Worm (Caenorhabditis elegans) whole organism, early embryonic: ENCODE data around the gene ZK637.15.
A peak's percentile ranks its signal among the peaks of the same experiment; 100 is the strongest.

ENCODE experiments used
- B0310.2 ChIP-seq: sonication (generic microtip); optimal IDR thresholded peaks from 2 replicates; lab custom pipeline; 2016; ENCODE audit warnings: mild to moderate bottlenecking, missing genetic modification characterization, missing compliant biosample characterization
- F13C5.2 ChIP-seq: sonication (generic microtip); optimal IDR thresholded peaks from 2 replicates; lab custom pipeline; 2017; ENCODE audit warnings: mild to moderate bottlenecking, missing genetic modification characterization, inconsistent platforms, missing compliant biosample characterization
- aly-1 ChIP-seq: sonication (generic microtip); optimal IDR thresholded peaks from 2 replicates; lab custom pipeline; 2016; ENCODE audit warnings: missing genetic modification characterization, missing compliant biosample characterization
- ama-1 ChIP-seq: fragments of 150-350 bp; optimal IDR thresholded peaks from 2 replicates; lab custom pipeline; 2014
- ceh-13 ChIP-seq: fragments of 200-800 bp; sonication (Bioruptor generic); optimal IDR thresholded peaks from 2 replicates; lab custom pipeline; 2018; ENCODE audit warnings: mild to moderate bottlenecking, missing genetic modification characterization, missing compliant biosample characterization
- ceh-36 ChIP-seq: sonication (generic microtip); optimal IDR thresholded peaks from 2 replicates; lab custom pipeline; 2016; ENCODE audit warnings: missing genetic modification characterization, inconsistent platforms, missing compliant biosample characterization
- ets-7 ChIP-seq: sonication (generic microtip); optimal IDR thresholded peaks from 2 replicates; lab custom pipeline; 2016; ENCODE audit warnings: missing genotype, missing genetic modification characterization, missing compliant biosample characterization
- flt-1 ChIP-seq: fragments of 200-800 bp; sonication (Bioruptor generic); IDR thresholded peaks from 2 replicates; pipeline ENCODE4 v1.3.6; 2022; ENCODE audit warnings: missing genetic modification characterization, missing compliant biosample characterization
- hmbx-1 ChIP-seq: sonication (generic microtip); optimal IDR thresholded peaks from 2 replicates; lab custom pipeline; 2016; ENCODE audit warnings: mild to moderate bottlenecking, missing genetic modification characterization, missing compliant biosample characterization
- hmg-4 ChIP-seq: fragments of 200-800 bp; sonication (Bioruptor generic); optimal IDR thresholded peaks from 2 replicates; lab custom pipeline; 2018; ENCODE audit warnings: mild to moderate bottlenecking, missing genetic modification characterization, missing compliant biosample characterization
- hnd-1 ChIP-seq: sonication (generic microtip); optimal IDR thresholded peaks from 2 replicates; lab custom pipeline; 2016; ENCODE audit warnings: missing genetic modification characterization, missing compliant biosample characterization
- pes-1 ChIP-seq: fragments of 200-800 bp; sonication (Bioruptor generic); IDR thresholded peaks from 2 replicates; pipeline ENCODE4 v1.3.6; 2022; ENCODE audit warnings: missing genetic modification reagents, missing genetic modification characterization, missing compliant biosample characterization
- scrt-1 ChIP-seq: fragments of 200-800 bp; sonication (Bioruptor generic); IDR thresholded peaks from 2 replicates; pipeline ENCODE4 v1.3.6; 2022; ENCODE audit warnings: missing genetic modification characterization, missing compliant biosample characterization
- sea-1 ChIP-seq: fragments of 200-800 bp; sonication (Bioruptor generic); conservative IDR thresholded peaks from 2 replicates; pipeline ENCODE4 v1.3.6; 2022; ENCODE audit warnings: missing genetic modification characterization, missing compliant biosample characterization
- tbx-11 ChIP-seq: fragments of 200-800 bp; sonication (Bioruptor generic); IDR thresholded peaks from 2 replicates; pipeline ENCODE4 v1.3.6; 2022; ENCODE audit warnings: missing genetic modification characterization, missing compliant biosample characterization
- tbx-37 ChIP-seq: fragments of 200-800 bp; sonication (Bioruptor generic); conservative IDR thresholded peaks from 2 replicates; pipeline ENCODE4 v1.3.6; 2022; ENCODE audit warnings: missing genetic modification reagents, missing genetic modification characterization, missing compliant biosample characterization
- tra-4 ChIP-seq: sonication (generic microtip); optimal IDR thresholded peaks from 2 replicates; lab custom pipeline; 2017; ENCODE audit warnings: missing genetic modification characterization, missing compliant biosample characterization

ZK637.15 gene

DNA sequence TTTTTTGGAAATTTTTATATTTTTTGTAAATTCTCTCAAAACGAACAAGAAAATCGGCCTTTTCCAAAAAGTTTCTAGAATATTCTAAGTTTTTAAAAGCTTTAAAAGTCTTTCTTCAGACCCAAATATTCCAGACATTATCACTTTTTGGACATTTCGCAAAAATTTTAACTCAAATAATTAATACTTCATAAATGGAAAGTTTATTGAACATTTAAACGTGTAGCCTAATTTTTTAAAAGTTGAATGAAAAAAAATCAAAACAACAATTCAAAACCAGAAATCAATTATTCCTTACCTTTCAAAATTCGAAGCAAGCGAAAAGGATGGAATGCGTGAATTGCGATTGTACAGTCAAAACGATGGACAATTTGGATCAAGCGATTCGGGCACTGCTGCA is at the start of gene ZK637.15:
TSS of gene ZK637.15 (plus strand) at position 301 of the 400 bp plus-strand sequence.
- no peak for TF ChIP-seq hmg-4 (GFP tag; lab: Kevin White, UChicago)
- no peak for TF ChIP-seq ceh-13 (GFP tag; lab: Kevin White, UChicago)
- TF ChIP-seq ceh-36: no peak
- no peak for TF ChIP-seq tbx-37
- no peak for TF ChIP-seq ama-1
- TF ChIP-seq hnd-1 (tag; lab: Kevin White, UChicago): no peak
- no peak for TF ChIP-seq tbx-11 (GFP tag; lab: Robert Waterston, UW)
- TF ChIP-seq flt-1 (GFP tag; lab: Robert Waterston, UW): no peak
- no peak for TF ChIP-seq pes-1 (GFP tag; lab: Robert Waterston, UW)
- no peak for TF ChIP-seq B0310.2 (tag; lab: Kevin White, UChicago)
- TF ChIP-seq aly-1 (tag; lab: Kevin White, UChicago): no peak
- no peak for TF ChIP-seq F13C5.2 (tag; lab: Kevin White, UChicago)
- TF ChIP-seq ets-7 (tag; lab: Kevin White, UChicago): no peak
- TF ChIP-seq scrt-1: no peak
- TF ChIP-seq sea-1: no peak
- no peak for TF ChIP-seq hmbx-1 (tag; lab: Kevin White, UChicago)

DNA sequence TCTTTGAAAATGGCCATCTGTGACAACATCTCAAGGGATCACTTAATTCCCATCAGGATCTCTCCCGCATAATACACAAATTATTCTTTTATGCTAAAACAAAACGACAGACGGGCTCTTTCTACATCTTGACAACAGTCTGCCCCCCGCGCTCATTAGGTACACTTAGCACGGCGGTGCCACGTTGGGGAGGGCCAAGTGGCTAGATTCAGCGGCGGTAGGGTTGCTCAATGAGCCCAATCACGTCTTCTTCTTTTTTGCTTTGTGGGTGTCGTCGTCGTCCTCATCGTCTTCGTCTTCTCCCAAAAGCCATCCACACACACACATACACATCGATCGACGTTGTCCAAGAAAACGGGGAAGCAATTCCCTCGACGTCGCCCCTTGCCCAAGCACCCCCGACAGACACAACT is 46.8 kb upstream of the ZK637.15 start:
- no peak for TF ChIP-seq tbx-11 (GFP tag; lab: Robert Waterston, UW)
- TF ChIP-seq ceh-36: no peak
- no peak for TF ChIP-seq F13C5.2 (tag; lab: Kevin White, UChicago)
- TF ChIP-seq hmg-4 (GFP tag; lab: Kevin White, UChicago): peak; percentile 33

DNA sequence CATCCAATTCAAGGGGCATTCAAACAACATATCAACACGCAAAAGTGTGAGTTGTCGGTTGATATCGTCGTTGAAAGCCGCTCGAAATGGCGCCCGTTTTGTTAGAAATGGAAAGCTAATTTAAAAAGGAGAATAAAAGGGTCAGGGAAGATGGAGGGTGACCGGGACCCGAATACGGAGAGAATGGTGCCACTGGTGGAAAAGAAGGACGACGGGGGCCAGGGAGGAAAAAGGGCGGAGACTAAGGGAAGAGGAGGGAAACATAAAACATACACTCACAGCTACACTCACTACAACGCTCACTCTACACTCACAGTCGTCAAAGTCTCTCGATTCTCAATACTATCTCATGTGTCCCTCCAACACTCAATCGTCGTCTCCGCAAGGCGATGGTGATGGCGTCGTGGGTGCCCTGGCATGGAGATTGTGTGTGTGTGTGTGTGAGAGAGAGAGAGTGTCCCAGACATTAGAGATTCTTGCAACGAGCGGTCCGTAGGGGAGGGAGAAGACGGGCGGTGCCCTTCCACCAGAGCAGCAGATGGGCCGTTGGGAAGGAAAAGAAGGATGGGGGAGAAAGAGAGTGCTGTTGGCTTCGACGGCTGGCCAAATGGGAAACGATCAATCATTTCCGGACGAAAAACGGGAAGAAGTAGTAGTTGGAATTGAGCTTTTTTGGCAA is 45.8 kb upstream of the ZK637.15 start:
- TF ChIP-seq tbx-37: no peak
- TF ChIP-seq hmg-4 (GFP tag; lab: Kevin White, UChicago): peak; percentile 78
- TF ChIP-seq hnd-1 (tag; lab: Kevin White, UChicago): no peak
- 0 out of 2 replicates have a peak, but pooled peaks have one; percentile 51 for TF ChIP-seq sea-1
- no peak for TF ChIP-seq ets-7 (tag; lab: Kevin White, UChicago)
- TF ChIP-seq F13C5.2 (tag; lab: Kevin White, UChicago): peak; percentile 59
- TF ChIP-seq flt-1 (GFP tag; lab: Robert Waterston, UW): peak; percentile 37
- no peak for TF ChIP-seq ceh-36
- peak; percentile 46 for TF ChIP-seq aly-1 (tag; lab: Kevin White, UChicago)
- no peak for TF ChIP-seq tbx-11 (GFP tag; lab: Robert Waterston, UW)
- peak; percentile 59 for TF ChIP-seq B0310.2 (tag; lab: Kevin White, UChicago)
- TF ChIP-seq ama-1: no peak
- TF ChIP-seq pes-1 (GFP tag; lab: Robert Waterston, UW): peak; percentile 38; the same call in 1 of the 2 replicates

DNA sequence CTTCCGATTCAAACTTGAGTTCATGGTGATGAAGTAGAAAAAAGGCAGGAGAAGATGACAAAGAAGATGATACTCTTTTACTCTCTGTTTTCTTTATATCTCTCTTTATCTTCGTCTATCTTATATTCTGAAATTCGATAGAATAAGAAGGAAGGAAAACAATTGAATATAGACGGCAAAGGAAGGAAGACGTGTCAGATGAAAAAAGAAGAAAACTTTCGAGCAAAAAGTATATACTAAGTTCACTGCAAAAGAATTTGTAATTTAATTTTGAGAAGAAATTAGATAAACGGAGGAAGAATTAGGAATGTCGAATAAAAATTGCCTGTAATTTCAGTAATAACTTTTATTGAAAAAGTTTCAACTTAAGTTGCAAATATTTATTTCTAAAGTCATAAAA is 42.9 kb upstream of the ZK637.15 start, which contains the start of gene K01F9.2:
TSS of gene K01F9.2 (minus strand) at position 127 of the 400 bp plus-strand sequence.
- TF ChIP-seq ama-1 (no peak), F13C5.2 (tag; lab: Kevin White, UChicago) (no peak), tbx-37 (no peak), B0310.2 (tag; lab: Kevin White, UChicago) (no peak), ceh-13 (GFP tag; lab: Kevin White, UChicago) (no peak), scrt-1 (no peak), tra-4 (no peak), aly-1 (tag; lab: Kevin White, UChicago) (no peak), ets-7 (tag; lab: Kevin White, UChicago) (no peak), hnd-1 (tag; lab: Kevin White, UChicago) (no peak)

DNA sequence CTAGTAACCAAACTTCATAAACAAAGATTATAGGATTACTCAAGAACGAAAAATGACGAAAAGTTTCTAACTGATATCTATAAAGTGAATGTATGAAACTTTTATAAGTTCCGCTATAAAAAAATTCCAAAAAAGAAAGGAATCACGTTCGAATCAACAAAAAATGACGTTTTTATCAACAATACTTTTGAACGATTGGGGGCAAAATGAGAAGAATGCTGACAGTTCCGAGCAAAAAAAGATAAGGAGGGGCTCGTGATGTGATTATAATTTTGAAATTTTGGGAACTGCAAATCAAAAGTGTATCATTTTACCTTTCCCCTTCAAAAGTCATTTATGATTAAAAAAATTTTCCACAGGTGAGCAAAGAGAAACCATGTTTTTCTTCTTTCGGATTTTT is 40.9 kb upstream of the ZK637.15 start:
- TF ChIP-seq tbx-11 (GFP tag; lab: Robert Waterston, UW): no peak
- TF ChIP-seq B0310.2 (tag; lab: Kevin White, UChicago): no peak
- no peak for TF ChIP-seq ets-7 (tag; lab: Kevin White, UChicago)
- no peak for TF ChIP-seq tbx-37
- no peak for TF ChIP-seq tra-4
- no peak for TF ChIP-seq ama-1
- no peak for TF ChIP-seq aly-1 (tag; lab: Kevin White, UChicago)
- no peak for TF ChIP-seq flt-1 (GFP tag; lab: Robert Waterston, UW)
- no peak for TF ChIP-seq hmg-4 (GFP tag; lab: Kevin White, UChicago)
- no peak for TF ChIP-seq ceh-36
- no peak for TF ChIP-seq pes-1 (GFP tag; lab: Robert Waterston, UW)
- TF ChIP-seq scrt-1: no peak
- no peak for TF ChIP-seq sea-1
- no peak for TF ChIP-seq hnd-1 (tag; lab: Kevin White, UChicago)
- no peak for TF ChIP-seq F13C5.2 (tag; lab: Kevin White, UChicago)
- TF ChIP-seq ceh-13 (GFP tag; lab: Kevin White, UChicago): no peak
- TF ChIP-seq hmbx-1 (tag; lab: Kevin White, UChicago): no peak

DNA sequence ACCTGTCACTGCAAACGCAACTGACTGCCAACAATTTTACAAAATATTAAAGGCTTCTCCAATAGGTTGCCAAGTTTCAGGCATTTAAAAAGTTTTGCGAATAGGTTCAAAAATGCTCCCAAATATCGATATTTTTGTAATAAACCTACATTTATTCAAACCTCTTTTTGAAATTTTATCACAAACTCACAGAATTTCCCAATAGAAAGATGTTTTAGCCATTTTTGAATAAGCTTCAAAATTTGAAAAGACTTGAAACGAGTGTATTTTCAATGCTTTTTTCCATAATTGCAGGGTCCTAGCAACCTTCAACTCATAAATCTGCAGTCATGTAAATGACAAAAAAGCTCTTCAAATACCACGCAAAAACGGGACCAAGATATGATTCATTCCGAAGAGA is 37.6 kb upstream of the ZK637.15 start:
- TF ChIP-seq flt-1 (GFP tag; lab: Robert Waterston, UW) (no peak), hmg-4 (GFP tag; lab: Kevin White, UChicago) (no peak), aly-1 (tag; lab: Kevin White, UChicago) (no peak), pes-1 (GFP tag; lab: Robert Waterston, UW) (no peak), sea-1 (no peak), tbx-11 (GFP tag; lab: Robert Waterston, UW) (no peak), hmbx-1 (tag; lab: Kevin White, UChicago) (no peak), ceh-13 (GFP tag; lab: Kevin White, UChicago) (no peak), ceh-36 (no peak), ama-1 (no peak), F13C5.2 (tag; lab: Kevin White, UChicago) (no peak), ets-7 (tag; lab: Kevin White, UChicago) (no peak), tra-4 (no peak), B0310.2 (tag; lab: Kevin White, UChicago) (no peak), tbx-37 (no peak), hnd-1 (tag; lab: Kevin White, UChicago) (no peak)

DNA sequence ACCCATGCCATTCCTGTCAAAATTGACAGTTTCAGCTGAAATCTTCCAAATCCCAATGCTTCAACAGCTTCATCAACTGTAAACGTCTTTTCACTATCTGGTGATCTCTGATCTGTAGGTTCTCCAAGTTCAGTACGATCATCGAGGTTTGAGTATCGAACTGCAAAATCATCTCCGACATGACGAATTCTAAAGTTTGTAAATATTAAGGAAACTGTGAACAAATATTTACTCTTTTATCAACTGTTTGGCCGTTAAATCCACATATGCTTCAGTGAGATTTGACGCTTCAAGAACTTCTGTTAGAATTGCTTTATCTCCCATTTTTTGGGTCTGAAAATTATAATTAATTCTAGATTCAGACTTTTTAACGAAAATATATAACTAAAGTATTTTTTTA is 34.7 kb upstream of the ZK637.15 start, which contains the start of gene svop-1:
TSS of gene svop-1 (minus strand) at position 339 of the 400 bp plus-strand sequence.
- no peak for TF ChIP-seq pes-1 (GFP tag; lab: Robert Waterston, UW)
- TF ChIP-seq flt-1 (GFP tag; lab: Robert Waterston, UW): no peak
- no peak for TF ChIP-seq scrt-1
- TF ChIP-seq ceh-13 (GFP tag; lab: Kevin White, UChicago): no peak
- TF ChIP-seq hmbx-1 (tag; lab: Kevin White, UChicago): no peak
- no peak for TF ChIP-seq ceh-36
- no peak for TF ChIP-seq F13C5.2 (tag; lab: Kevin White, UChicago)
- no peak for TF ChIP-seq tra-4
- TF ChIP-seq tbx-37: no peak
